Worm (Caenorhabditis elegans) whole organism, L4 larva: ENCODE data around the gene amt-1.

ENCODE experiments used
- D1046.2 ChIP-seq: fragments of 200-800 bp; sonication (Bioruptor generic); IDR thresholded peaks from 2 replicates; pipeline ENCODE4 v1.3.6; 2022; ENCODE audit warnings: missing genetic modification characterization, missing compliant biosample characterization
- F10B5.3 ChIP-seq: sonication (generic microtip); optimal IDR thresholded peaks from 2 replicates; lab custom pipeline; 2016; ENCODE audit warnings: mild to moderate bottlenecking, missing genetic modification characterization, missing compliant biosample characterization
- F26F4.8 ChIP-seq: fragments of 200-800 bp; sonication (Bioruptor generic); conservative IDR thresholded peaks from 2 replicates; pipeline ENCODE4 v1.3.6; 2022; ENCODE audit warnings: missing genetic modification characterization, missing compliant biosample characterization
- F44E2.7 ChIP-seq: fragments of 200-800 bp; sonication (Bioruptor generic); IDR thresholded peaks from 2 replicates; pipeline ENCODE4 v2.1.2; 2022; ENCODE audit warnings: missing genetic modification characterization, missing compliant biosample characterization
- F49E8.2 ChIP-seq: sonication (generic microtip); optimal IDR thresholded peaks from 2 replicates; lab custom pipeline; 2016; ENCODE audit warnings: missing compliant biosample characterization, mild to moderate bottlenecking, missing genetic modification characterization, borderline replicate concordance
- R02D3.7 ChIP-seq: fragments of 150-350 bp; sonication (generic microtip); optimal IDR thresholded peaks from 3 replicates; lab custom pipeline; 2014; ENCODE audit warnings: missing biosample characterization, missing genetic modification characterization
- T20F7.1 ChIP-seq: fragments of 200-800 bp; sonication (Bioruptor generic); optimal IDR thresholded peaks from 2 replicates; lab custom pipeline; 2018; ENCODE audit warnings: mild to moderate bottlenecking, missing genetic modification characterization, missing compliant biosample characterization
- T26A8.4 ChIP-seq: fragments of 200-800 bp; sonication (Bioruptor generic); IDR thresholded peaks from 2 replicates; pipeline ENCODE4 v1.3.6; 2022; ENCODE audit warnings: missing genetic modification characterization, missing compliant biosample characterization
- Y48G9A.11 ChIP-seq: fragments of 200-800 bp; sonication (Bioruptor generic); IDR thresholded peaks from 2 replicates; pipeline ENCODE4 v1.3.6; 2022; ENCODE audit warnings: missing genetic modification reagents, missing genetic modification characterization, missing compliant biosample characterization
- Y5F2A.4 ChIP-seq: fragments of 200-800 bp; sonication (Bioruptor generic); optimal IDR thresholded peaks from 2 replicates; lab custom pipeline; 2018; ENCODE audit warnings: mild to moderate bottlenecking, missing genetic modification characterization, missing compliant biosample characterization
- ZK337.2 ChIP-seq: fragments of 200-800 bp; sonication (Bioruptor generic); IDR thresholded peaks from 2 replicates; pipeline ENCODE4 v1.3.6; 2022; ENCODE audit warnings: missing genetic modification reagents, missing genetic modification characterization, missing compliant biosample characterization
- ZK546.5 ChIP-seq, 2 experiments: sonication (generic microtip); optimal IDR thresholded peaks; 2 replicates each; lab custom pipeline; 2017; ENCODE audit warnings: missing biosample characterization in 2 of 2, missing genetic modification characterization in 2 of 2
- ama-1 ChIP-seq: fragments of 150-350 bp; optimal IDR thresholded peaks from 2 replicates; lab custom pipeline; 2014; ENCODE audit warnings: inconsistent platforms, mixed read lengths
- arid-1 ChIP-seq: fragments of 200-800 bp; sonication (Bioruptor generic); conservative IDR thresholded peaks from 2 replicates; pipeline ENCODE4 v1.3.6; 2022; ENCODE audit warnings: missing genetic modification reagents, missing genetic modification characterization, missing compliant biosample characterization
- attf-4 ChIP-seq: sonication (generic microtip); optimal IDR thresholded peaks from 3 replicates; lab custom pipeline; 2017; ENCODE audit warnings: missing biosample characterization, missing genetic modification characterization
- ceh-32 ChIP-seq: sonication (generic microtip); optimal IDR thresholded peaks from 2 replicates; lab custom pipeline; 2016; ENCODE audit warnings: mild to moderate bottlenecking, missing genetic modification characterization, missing compliant biosample characterization; ENCODE audit not compliant: poor library complexity
- ceh-44 ChIP-seq: fragments of 200-800 bp; sonication (Bioruptor generic); IDR thresholded peaks from 2 replicates; pipeline ENCODE4 v1.3.6; 2022; ENCODE audit warnings: missing genetic modification reagents, missing genetic modification characterization, missing compliant biosample characterization
- ceh-62 ChIP-seq: sonication (generic microtip); optimal IDR thresholded peaks from 2 replicates; lab custom pipeline; 2017; ENCODE audit warnings: missing biosample characterization, missing genetic modification characterization
- ces-1 ChIP-seq: fragments of 150-350 bp; sonication (generic microtip); optimal IDR thresholded peaks from 4 replicates; lab custom pipeline; 2014; ENCODE audit warnings: missing biosample characterization, missing genetic modification reagents, missing genetic modification characterization
- cey-2 ChIP-seq: sonication (generic microtip); optimal IDR thresholded peaks from 3 replicates; lab custom pipeline; 2017; ENCODE audit warnings: missing genetic modification characterization, mild to moderate bottlenecking, missing compliant biosample characterization, antibody characterized with exemption, borderline replicate concordance; ENCODE audit not compliant: insufficient read depth
- ctbp-1 ChIP-seq: fragments of 200-800 bp; sonication (Bioruptor generic); IDR thresholded peaks from 2 replicates; pipeline ENCODE4 v1.3.6; 2022; ENCODE audit warnings: missing genetic modification reagents, missing genetic modification characterization, missing compliant biosample characterization
- daf-19 ChIP-seq: fragments of 200-800 bp; sonication (Bioruptor generic); conservative IDR thresholded peaks from 2 replicates; pipeline ENCODE4 v1.3.6; 2022; ENCODE audit warnings: missing genetic modification characterization, missing compliant biosample characterization
- daf-8 ChIP-seq: fragments of 200-800 bp; sonication (Bioruptor generic); IDR thresholded peaks from 2 replicates; pipeline ENCODE4 v1.3.6; 2022; ENCODE audit warnings: missing genetic modification characterization, missing compliant biosample characterization
- dmd-9 ChIP-seq: fragments of 200-800 bp; sonication (Bioruptor generic); IDR thresholded peaks from 2 replicates; pipeline ENCODE4 v1.3.6; 2022; ENCODE audit warnings: missing genetic modification reagents, missing genetic modification characterization, missing compliant biosample characterization
- duxl-1 ChIP-seq: sonication (generic microtip); optimal IDR thresholded peaks from 2 replicates; lab custom pipeline; 2016; ENCODE audit warnings: mild to moderate bottlenecking, missing genetic modification characterization, moderate library complexity, missing compliant biosample characterization; ENCODE audit not compliant: poor library complexity
- egl-27 ChIP-seq: sonication (generic microtip); optimal IDR thresholded peaks from 3 replicates; lab custom pipeline; 2017; ENCODE audit warnings: missing biosample characterization, missing genetic modification reagents, missing genetic modification characterization
- egl-43 ChIP-seq: fragments of 200-800 bp; sonication (Bioruptor generic); IDR thresholded peaks from 2 replicates; pipeline ENCODE4 v1.3.6; 2022; ENCODE audit warnings: missing genetic modification reagents, missing genetic modification characterization, missing compliant biosample characterization
- gei-8 ChIP-seq: fragments of 200-800 bp; sonication (Bioruptor generic); optimal IDR thresholded peaks from 2 replicates; lab custom pipeline; 2018; ENCODE audit warnings: mild to moderate bottlenecking, missing genetic modification characterization, missing compliant biosample characterization
- hlh-11 ChIP-seq: fragments of 200-800 bp; sonication (Bioruptor generic); optimal IDR thresholded peaks from 2 replicates; lab custom pipeline; 2018; ENCODE audit warnings: mild to moderate bottlenecking, missing genetic modification characterization, missing compliant biosample characterization
- lim-7 ChIP-seq: fragments of 200-800 bp; sonication (Bioruptor generic); IDR thresholded peaks from 2 replicates; pipeline ENCODE4 v1.3.6; 2022; ENCODE audit warnings: missing genetic modification characterization, missing compliant biosample characterization
- lin-29 ChIP-seq: fragments of 200-800 bp; sonication (Bioruptor generic); IDR thresholded peaks from 2 replicates; pipeline ENCODE4 v1.3.6; 2022; ENCODE audit warnings: missing genetic modification reagents, missing genetic modification characterization, missing compliant biosample characterization
- lin-38 ChIP-seq: fragments of 200-800 bp; sonication (Bioruptor generic); IDR thresholded peaks from 2 replicates; pipeline ENCODE4 v1.3.6; 2022; ENCODE audit warnings: missing genetic modification reagents, missing genetic modification characterization, missing compliant biosample characterization
- lin-39 ChIP-seq: fragments of 150-350 bp; optimal IDR thresholded peaks from 2 replicates; lab custom pipeline; 2014; ENCODE audit warnings: missing biosample characterization, missing genetic modification reagents, missing genetic modification characterization
- lsy-2 ChIP-seq, 2 experiments: fragments of 150-350 bp in 1 of 2; sonication (generic microtip) in 1 of 2; optimal IDR thresholded peaks; 2 replicates each; lab custom pipeline; 2014 to 2017; ENCODE audit warnings: missing biosample characterization in 2 of 2, missing genetic modification characterization in 2 of 2
- madf-5 ChIP-seq, 2 experiments: fragments of 200-800 bp; sonication (Bioruptor generic); IDR thresholded peaks; 2 replicates each; pipeline ENCODE4 v1.3.6; 2022; ENCODE audit warnings: missing compliant biosample characterization in 2 of 2, missing genetic modification characterization in 2 of 2
- madf-9 ChIP-seq: fragments of 200-800 bp; sonication (Bioruptor generic); conservative IDR thresholded peaks from 2 replicates; pipeline ENCODE4 v1.3.6; 2022; ENCODE audit warnings: missing genetic modification reagents, missing genetic modification characterization, missing compliant biosample characterization
- mdt-29 ChIP-seq: fragments of 200-800 bp; sonication (Bioruptor generic); IDR thresholded peaks from 2 replicates; pipeline ENCODE4 v1.3.6; 2022; ENCODE audit warnings: missing genetic modification reagents, missing genetic modification characterization, missing compliant biosample characterization
- mxl-2 ChIP-seq: fragments of 200-800 bp; sonication (Bioruptor generic); conservative IDR thresholded peaks from 2 replicates; pipeline ENCODE4 v1.3.6; 2022; ENCODE audit warnings: missing genetic modification reagents, missing genetic modification characterization, missing compliant biosample characterization
- nhr-111 ChIP-seq: fragments of 200-800 bp; sonication (Bioruptor generic); optimal IDR thresholded peaks from 2 replicates; lab custom pipeline; 2018; ENCODE audit warnings: mild to moderate bottlenecking, missing genetic modification characterization, missing compliant biosample characterization
- nhr-237 ChIP-seq: sonication (generic microtip); optimal IDR thresholded peaks from 2 replicates; lab custom pipeline; 2017; ENCODE audit warnings: missing biosample characterization, missing genetic modification characterization
- nhr-25 ChIP-seq: sonication (generic microtip); optimal IDR thresholded peaks from 2 replicates; lab custom pipeline; 2017; ENCODE audit warnings: missing genetic modification characterization, mild to moderate bottlenecking, missing compliant biosample characterization, antibody characterized with exemption, moderate library complexity, borderline replicate concordance; ENCODE audit not compliant: insufficient read depth
- nhr-48 ChIP-seq: sonication (generic microtip); optimal IDR thresholded peaks from 2 replicates; lab custom pipeline; 2016; ENCODE audit warnings: mild to moderate bottlenecking, missing genetic modification characterization, missing compliant biosample characterization
- nhr-76 ChIP-seq: fragments of 150-350 bp; optimal IDR thresholded peaks from 2 replicates; lab custom pipeline; 2014; ENCODE audit warnings: missing biosample characterization, missing genetic modification characterization
- nhr-77 ChIP-seq: fragments of 150-350 bp; optimal IDR thresholded peaks from 2 replicates; lab custom pipeline; 2014; ENCODE audit warnings: missing biosample characterization, missing genetic modification characterization
- skn-1 ChIP-seq: fragments of 150-350 bp; optimal IDR thresholded peaks from 2 replicates; lab custom pipeline; 2014; ENCODE audit warnings: missing biosample characterization, missing genetic modification characterization
- unc-130 ChIP-seq: sonication (generic microtip); optimal IDR thresholded peaks from 2 replicates; lab custom pipeline; 2016; ENCODE audit warnings: missing genetic modification reagents, missing genetic modification characterization, missing compliant biosample characterization
- unc-39 ChIP-seq: sonication (generic microtip); optimal IDR thresholded peaks from 2 replicates; lab custom pipeline; 2017; ENCODE audit warnings: missing biosample characterization, missing genetic modification characterization
- unc-62 ChIP-seq, 3 experiments: fragments of 150-350 bp in 1 of 3; sonication (generic microtip); optimal IDR thresholded peaks in 2 of 3; peaks in 1 of 3; 1 replicate in 1 of 3; 2 replicates in 2 of 3; lab custom pipeline; 2014 to 2017; ENCODE audit warnings: missing biosample characterization in 3 of 3, missing genetic modification characterization in 3 of 3, missing genetic modification reagents in 3 of 3, missing genotype in 1 of 3
- ztf-11 ChIP-seq: fragments of 150-350 bp; optimal IDR thresholded peaks from 2 replicates; lab custom pipeline; 2014; ENCODE audit warnings: missing biosample characterization, missing genetic modification characterization

Gene amt-1

DNA sequence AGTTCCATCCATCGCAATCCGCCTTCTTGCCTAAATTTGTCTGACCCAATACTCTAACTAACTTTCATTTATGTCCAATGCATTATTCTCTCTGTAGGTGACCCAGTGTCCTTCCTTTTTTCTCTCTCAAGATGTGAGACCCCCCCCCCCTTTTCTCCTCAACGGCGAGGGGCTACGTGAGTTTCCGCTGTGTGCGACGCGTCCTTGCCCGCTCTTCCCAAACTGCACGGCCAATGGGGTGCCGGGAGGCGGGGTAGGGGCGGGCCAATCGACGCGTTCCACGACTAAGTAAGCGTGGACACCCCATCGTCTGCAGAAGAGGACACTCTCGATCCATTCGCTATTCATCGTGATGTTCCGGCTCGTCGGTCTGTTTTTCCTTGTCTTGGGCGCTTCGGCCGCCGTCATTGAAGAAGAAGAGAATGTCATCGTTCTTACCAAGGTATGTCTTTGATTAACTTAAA, 47.3 kb upstream of the amt-1 start, which contains the start of gene pdi-2 (continued):
- TF ChIP-seq attf-4 (tag; lab: Kevin White, UChicago), result no peak
- peak; percentile 42; the same call in 1 of the 2 replicates for TF ChIP-seq madf-9 (GFP tag; lab: Robert Waterston, UW)
- TF ChIP-seq R02D3.7 (tag; lab: Kevin White, UChicago), result no peak
- TF ChIP-seq egl-43, result peak; percentile 82
- TF ChIP-seq lin-38, result peak; percentile 43
- no peak for TF ChIP-seq lim-7 (GFP tag; lab: Robert Waterston, UW)
- no peak for TF ChIP-seq skn-1 (tag; lab: Kevin White, UChicago)
- no peak for TF ChIP-seq daf-8 (GFP tag; lab: Robert Waterston, UW)
- peak; percentile 34 for TF ChIP-seq T20F7.1 (GFP tag; lab: Kevin White, UChicago)
- TF ChIP-seq lin-39 (tag; lab: Kevin White, UChicago), result no peak
- TF ChIP-seq lin-29 (GFP tag; lab: Robert Waterston, UW), result no peak
- TF ChIP-seq ceh-44, result no peak
- TF ChIP-seq arid-1 (GFP tag; lab: Robert Waterston, UW), result peak; percentile 69; the same call in 1 of the 2 replicates
- TF ChIP-seq unc-130, result no peak
- no peak for TF ChIP-seq ztf-11
- TF ChIP-seq F44E2.7 (GFP tag; lab: Robert Waterston, UW), result no peak
- no peak for TF ChIP-seq ceh-62 (tag; lab: Kevin White, UChicago)
- TF ChIP-seq cey-2 (tag; lab: Kevin White, UChicago), result no peak
- peak; percentile 52; the same call in 1 of the 2 replicates for TF ChIP-seq D1046.2 (GFP tag; lab: Robert Waterston, UW)
- TF ChIP-seq F26F4.8 (GFP tag; lab: Robert Waterston, UW), result no peak
- TF ChIP-seq ctbp-1, result peak; percentile 90
- TF ChIP-seq nhr-25, result peak; percentile 76
- TF ChIP-seq nhr-48, result peak; percentile 32
- TF ChIP-seq madf-5 (GFP tag; IDR thresholded peaks at IDR 0.05; lab: Robert Waterston, UW), result 0 out of 4 replicates have a peak, but pooled peaks of 1 of the 2 experiments have one; percentile 15
- no peak for TF ChIP-seq mdt-29 (GFP tag; lab: Robert Waterston, UW)
- TF ChIP-seq unc-62 (GFP tag; optimal IDR thresholded peaks at IDR 0.05 in 1 of 2; lab: Kevin White, UChicago), result peak in 1 of 2 experiments; percentile 91
- no peak for TF ChIP-seq unc-62 (tag; optimal IDR thresholded peaks at IDR 0.05; lab: Kevin White, UChicago)
- no peak for TF ChIP-seq nhr-237
- peak; percentile 2 for TF ChIP-seq duxl-1 (tag; lab: Kevin White, UChicago)
- TF ChIP-seq lsy-2 (tag; optimal IDR thresholded peaks at IDR 0.05; lab: Kevin White, UChicago), result peak; percentile 45 to 91
- TF ChIP-seq F10B5.3 (tag; lab: Kevin White, UChicago), result no peak
- TF ChIP-seq mxl-2 (GFP tag; lab: Robert Waterston, UW), result peak; percentile 47; the same call in 1 of the 2 replicates
- TF ChIP-seq ces-1 (GFP tag; lab: Kevin White, UChicago), result no peak
- TF ChIP-seq ZK337.2 (GFP tag; lab: Robert Waterston, UW), result no peak
- TF ChIP-seq ama-1 (lab: Kevin White, UChicago), result peak; percentile 76
- TF ChIP-seq ZK546.5 (tag; optimal IDR thresholded peaks at IDR 0.05; lab: Kevin White, UChicago), result no peak
- TF ChIP-seq unc-39 (tag; lab: Kevin White, UChicago), result no peak
- TF ChIP-seq nhr-77 (tag; lab: Kevin White, UChicago), result peak; percentile 33
- no peak for TF ChIP-seq nhr-76 (tag; lab: Kevin White, UChicago)
- no peak for TF ChIP-seq gei-8 (GFP tag; lab: Kevin White, UChicago)
- no peak for TF ChIP-seq Y48G9A.11 (GFP tag; lab: Robert Waterston, UW)
- no peak for TF ChIP-seq ceh-32 (tag; lab: Kevin White, UChicago)
- TF ChIP-seq daf-19, result no peak
- TF ChIP-seq T26A8.4 (GFP tag; lab: Robert Waterston, UW), result peak; percentile 81
- TF ChIP-seq hlh-11, result peak; percentile 94
- no peak for TF ChIP-seq Y5F2A.4 (GFP tag; lab: Kevin White, UChicago)
- peak; percentile 49 for TF ChIP-seq nhr-111 (GFP tag; lab: Kevin White, UChicago)
- TF ChIP-seq dmd-9 (GFP tag; lab: Robert Waterston, UW), result no peak; the same call in 1 of the 2 replicates
- no peak for TF ChIP-seq egl-27 (tag; lab: Kevin White, UChicago)
- no peak for TF ChIP-seq F49E8.2
